Worm (Caenorhabditis elegans) whole organism, L1 larva: ENCODE data around the gene F46B3.9.

ENCODE experiments used
- ama-1 ChIP-seq: fragments of 150-350 bp; optimal IDR thresholded peaks from 2 replicates; lab custom pipeline; 2014
- blmp-1 ChIP-seq: fragments of 150-350 bp; optimal IDR thresholded peaks from 2 replicates; lab custom pipeline; 2014; ENCODE audit warnings: missing biosample characterization, missing genetic modification characterization
- egl-27 ChIP-seq, 2 experiments: fragments of 150-350 bp in 1 of 2; sonication (generic microtip); optimal IDR thresholded peaks; 3 replicates each; lab custom pipeline; 2017 to 2018; ENCODE audit warnings: missing biosample characterization in 2 of 2, missing genetic modification characterization in 2 of 2, missing genetic modification reagents in 2 of 2
- fkh-10 ChIP-seq: sonication (generic microtip); optimal IDR thresholded peaks from 2 replicates; lab custom pipeline; 2017; ENCODE audit warnings: missing biosample characterization, missing genetic modification reagents, missing genetic modification characterization
- fkh-8 ChIP-seq: sonication (generic microtip); optimal IDR thresholded peaks from 2 replicates; lab custom pipeline; 2016; ENCODE audit warnings: mild to moderate bottlenecking, missing genetic modification characterization, missing compliant biosample characterization
- fos-1 ChIP-seq: fragments of 150-350 bp; optimal IDR thresholded peaks from 2 replicates; lab custom pipeline; 2014; ENCODE audit warnings: missing biosample characterization, missing genetic modification characterization
- nhr-47 ChIP-seq: sonication (generic microtip); optimal IDR thresholded peaks from 2 replicates; lab custom pipeline; 2016; ENCODE audit warnings: mild to moderate bottlenecking, missing genetic modification characterization, moderate library complexity, missing compliant biosample characterization
- pqm-1 ChIP-seq: sonication (generic microtip); optimal IDR thresholded peaks from 3 replicates; lab custom pipeline; 2017; ENCODE audit warnings: missing biosample characterization, missing genetic modification characterization
- snpc-4 ChIP-seq: fragments of 150-350 bp; optimal IDR thresholded peaks from 2 replicates; lab custom pipeline; 2014; ENCODE audit warnings: missing biosample characterization, missing genetic modification characterization
- unc-62 ChIP-seq: fragments of 150-350 bp; optimal IDR thresholded peaks from 2 replicates; lab custom pipeline; 2014; ENCODE audit warnings: missing biosample characterization, missing genetic modification reagents, missing genetic modification characterization
- ztf-11 ChIP-seq, 2 experiments: sonication (generic microtip); optimal IDR thresholded peaks; 2 replicates each; lab custom pipeline; 2016 to 2017; ENCODE audit warnings: missing genetic modification characterization in 2 of 2, missing biosample characterization in 1 of 2, missing compliant biosample characterization in 1 of 2

DNA sequence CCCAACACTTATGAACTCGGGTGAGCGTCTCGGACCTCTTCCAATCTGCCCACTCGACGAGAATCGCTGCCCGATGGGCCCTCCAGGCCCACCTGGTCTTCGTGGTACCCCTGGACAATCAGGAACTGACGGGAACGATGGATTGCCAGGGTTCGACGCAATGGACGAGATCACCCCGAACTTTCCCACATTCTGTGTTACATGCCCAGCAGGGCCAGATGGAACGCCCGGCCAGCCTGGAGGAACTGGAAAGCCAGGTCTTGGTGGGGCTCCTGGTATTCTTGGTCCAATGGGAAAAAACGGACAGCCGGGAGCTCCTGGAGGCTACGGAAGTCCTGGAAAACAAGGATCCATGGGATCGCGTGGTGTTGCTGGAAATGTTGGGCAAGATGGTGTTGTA is 25.2 kb downstream of the F46B3.9 start:
- TF ChIP-seq pqm-1 (tag; lab: Kevin White, UChicago) (no peak), unc-62 (GFP tag; lab: Kevin White, UChicago) (no peak), egl-27 (tag; optimal IDR thresholded peaks at IDR 0.05; lab: Kevin White, UChicago) (no peak), ztf-11 (tag; optimal IDR thresholded peaks at IDR 0.05; lab: Kevin White, UChicago) (no peak), ama-1 (lab: Kevin White, UChicago) (no peak), blmp-1 (no peak), snpc-4 (tag; lab: Kevin White, UChicago) (no peak), fos-1 (tag; lab: Kevin White, UChicago) (no peak), fkh-10 (no peak), nhr-47 (tag; lab: Kevin White, UChicago) (no peak), fkh-8 (tag; lab: Kevin White, UChicago) (no peak)
